Fruit fly (Drosophila melanogaster): Measurements from ENCODE around the gene dl.

dl gene

DNA sequence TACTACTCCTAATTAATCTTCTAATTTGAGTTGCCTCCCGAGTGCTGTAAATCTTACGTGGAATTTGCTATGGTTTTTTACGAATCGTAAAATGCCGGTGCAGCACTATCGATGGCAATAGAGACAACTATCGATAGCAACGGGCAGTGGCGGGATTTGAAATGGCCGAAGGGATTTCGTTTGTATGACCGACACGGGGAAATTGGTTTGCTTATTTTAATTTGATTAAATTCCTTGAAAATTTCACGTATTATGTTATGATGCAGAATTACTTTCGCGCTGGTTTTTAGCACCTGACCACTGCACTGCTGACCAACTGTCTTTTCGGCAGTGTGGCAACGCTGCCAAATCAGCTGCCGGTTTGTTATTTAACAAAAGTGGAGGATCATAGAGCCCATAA is 34.0 kb upstream of the dl start, which contains the start of the genes GCS2beta and CG5131:
Gene GCS2beta, minus strand, starts transcription at position 134 of the 400 bp plus-strand sequence.
Gene CG5131, plus strand, starts transcription at position 328 of the 400 bp plus-strand sequence.
- TF ChIP-seq br (GFP tag; optimal IDR thresholded peaks at IDR 0.05) (peak; percentile 94), HLH106 (tag; optimal IDR thresholded peaks at IDR 0.05) (peak; percentile 92), Rel (GFP tag; optimal IDR thresholded peaks at IDR 0.05) (no peak), Rel (tag; optimal IDR thresholded peaks at IDR 0.05) (peak; percentile 43), tai (GFP tag; optimal IDR thresholded peaks at IDR 0.05) (peak; percentile 97), rgr (GFP tag; optimal IDR thresholded peaks at IDR 0.05) (peak; percentile 97), Mio (GFP tag; optimal IDR thresholded peaks at IDR 0.05) (peak; percentile 79), Hr78 (GFP tag; optimal IDR thresholded peaks at IDR 0.05) (no peak), OdsH (GFP tag; optimal IDR thresholded peaks at IDR 0.05) (peak; percentile 92), sage (GFP tag; optimal IDR thresholded peaks at IDR 0.05) (peak; percentile 72), jim (GFP tag; optimal IDR thresholded peaks at IDR 0.05) (peak; percentile 71), usp (GFP tag; optimal IDR thresholded peaks at IDR 0.05) (no peak), CrebA (GFP tag; optimal IDR thresholded peaks at IDR 0.05; ENCODE audit: borderline replicate concordance) (no peak), dsf (GFP tag; optimal IDR thresholded peaks at IDR 0.05; ENCODE audit: borderline replicate concordance) (peak; percentile 87), Dif (GFP tag; optimal IDR thresholded peaks at IDR 0.05; ENCODE audit: partially characterized antibody) (no peak), Sp1 (GFP tag; optimal IDR thresholded peaks at IDR 0.05) (peak; percentile 77), Abd-B (GFP tag; optimal IDR thresholded peaks at IDR 0.05) (no peak), dmrt93B (GFP tag; optimal IDR thresholded peaks at IDR 0.05) (peak; percentile 81), GATAd (GFP tag; optimal IDR thresholded peaks at IDR 0.05) (peak; percentile 92), h (GFP tag; optimal IDR thresholded peaks at IDR 0.05) (peak; percentile 95), CG32264 (GFP tag; optimal IDR thresholded peaks at IDR 0.05) (peak; percentile 82), dl (GFP tag; optimal IDR thresholded peaks at IDR 0.05; ENCODE audit: insufficient read depth in 1 of 2, partially characterized antibody in 2 of 2) (no peak), lola (GFP tag; optimal IDR thresholded peaks at IDR 0.05) (no peak), woc (GFP tag; optimal IDR thresholded peaks at IDR 0.05) (peak; percentile 74), fru (GFP tag; optimal IDR thresholded peaks at IDR 0.05) (peak; percentile 93), pan (optimal IDR thresholded peaks at IDR 0.05) (no peak), Hnf4 (GFP tag; optimal IDR thresholded peaks at IDR 0.05) (peak; percentile 96), CG9705 (GFP tag; optimal IDR thresholded peaks at IDR 0.05) (peak; percentile 74), Jra (GFP tag; optimal IDR thresholded peaks at IDR 0.05) (peak; percentile 87), ey (GFP tag; optimal IDR thresholded peaks at IDR 0.05) (peak; percentile 96), Hr83 (GFP tag; optimal IDR thresholded peaks at IDR 0.05; ENCODE audit: poor library complexity, severe bottlenecking) (peak; percentile 89), psq (GFP tag; optimal IDR thresholded peaks at IDR 0.05) (peak; percentile 84), sv (GFP tag; optimal IDR thresholded peaks at IDR 0.05) (peak; percentile 92), foxo (GFP tag; optimal IDR thresholded peaks at IDR 0.05) (peak; percentile 70 to 98)

dm6 chr2L:17480943-17481580 is 30.9 kb upstream of the dl start, which contains the start of the genes fws and Lamtor3:
Gene fws (minus strand): TSS chr2L:17481029.
Gene Lamtor3 (plus strand): TSS chr2L:17481231.
- TF ChIP-seq Rel (GFP tag; optimal IDR thresholded peaks at IDR 0.05) (peak; percentile 80), Rel (tag; optimal IDR thresholded peaks at IDR 0.05) (peak; percentile 71), br (GFP tag; optimal IDR thresholded peaks at IDR 0.05) (peak; percentile 97), woc (GFP tag; optimal IDR thresholded peaks at IDR 0.05) (peak; percentile 83), rgr (GFP tag; optimal IDR thresholded peaks at IDR 0.05) (peak; percentile 99), psq (GFP tag; optimal IDR thresholded peaks at IDR 0.05) (peak; percentile 98), Hnf4 (GFP tag; optimal IDR thresholded peaks at IDR 0.05) (peak; percentile 96), dsf (GFP tag; optimal IDR thresholded peaks at IDR 0.05; ENCODE audit: borderline replicate concordance) (peak; percentile 94), Dif (GFP tag; optimal IDR thresholded peaks at IDR 0.05; ENCODE audit: partially characterized antibody) (no peak), N (GFP tag; optimal IDR thresholded peaks at IDR 0.05) (no peak), Hr83 (GFP tag; optimal IDR thresholded peaks at IDR 0.05; ENCODE audit: poor library complexity, severe bottlenecking) (peak; percentile 97), sv (GFP tag; optimal IDR thresholded peaks at IDR 0.05) (peak; percentile 93), dmrt93B (GFP tag; optimal IDR thresholded peaks at IDR 0.05) (peak; percentile 98), Jra (GFP tag; optimal IDR thresholded peaks at IDR 0.05) (peak; percentile 95), HLH106 (tag; optimal IDR thresholded peaks at IDR 0.05) (peak; percentile 99), ey (GFP tag; optimal IDR thresholded peaks at IDR 0.05) (peak; percentile 93), OdsH (GFP tag; optimal IDR thresholded peaks at IDR 0.05) (peak; percentile 98), foxo (GFP tag; optimal IDR thresholded peaks at IDR 0.05) (peak; percentile 66 to 98), pan (optimal IDR thresholded peaks at IDR 0.05) (no peak), Myc (optimal IDR thresholded peaks at IDR 0.05) (no peak), fru (GFP tag; optimal IDR thresholded peaks at IDR 0.05) (peak; percentile 95), CG32264 (GFP tag; optimal IDR thresholded peaks at IDR 0.05) (peak; percentile 91), Dfd (GFP tag; optimal IDR thresholded peaks at IDR 0.05) (peak; percentile 85), Abd-B (GFP tag; optimal IDR thresholded peaks at IDR 0.05) (no peak), Mio (GFP tag; optimal IDR thresholded peaks at IDR 0.05) (peak; percentile 83), lola (GFP tag; optimal IDR thresholded peaks at IDR 0.05) (no peak), Vsx2 (GFP tag; optimal IDR thresholded peaks at IDR 0.05; ENCODE audit: partially characterized antibody) (no peak), sage (GFP tag; optimal IDR thresholded peaks at IDR 0.05) (peak; percentile 94), tai (GFP tag; optimal IDR thresholded peaks at IDR 0.05) (no peak), CG9705 (GFP tag; optimal IDR thresholded peaks at IDR 0.05) (peak; percentile 77), Sp1 (GFP tag; optimal IDR thresholded peaks at IDR 0.05) (peak; percentile 97), CrebA (GFP tag; optimal IDR thresholded peaks at IDR 0.05; ENCODE audit: borderline replicate concordance) (no peak), Hr78 (GFP tag; optimal IDR thresholded peaks at IDR 0.05) (no peak), usp (GFP tag; optimal IDR thresholded peaks at IDR 0.05) (no peak), brk (GFP tag; optimal IDR thresholded peaks at IDR 0.05) (no peak), jim (GFP tag; optimal IDR thresholded peaks at IDR 0.05) (peak; percentile 73), dl (GFP tag; optimal IDR thresholded peaks at IDR 0.05; ENCODE audit: insufficient read depth in 1 of 2, partially characterized antibody in 2 of 2) (no peak), GATAd (GFP tag; optimal IDR thresholded peaks at IDR 0.05) (peak; percentile 93), h (GFP tag; optimal IDR thresholded peaks at IDR 0.05) (peak; percentile 97)
